Fruit fly (Drosophila melanogaster): Measurements from ENCODE around the gene Atxn7.

Atxn7 gene

DNA sequence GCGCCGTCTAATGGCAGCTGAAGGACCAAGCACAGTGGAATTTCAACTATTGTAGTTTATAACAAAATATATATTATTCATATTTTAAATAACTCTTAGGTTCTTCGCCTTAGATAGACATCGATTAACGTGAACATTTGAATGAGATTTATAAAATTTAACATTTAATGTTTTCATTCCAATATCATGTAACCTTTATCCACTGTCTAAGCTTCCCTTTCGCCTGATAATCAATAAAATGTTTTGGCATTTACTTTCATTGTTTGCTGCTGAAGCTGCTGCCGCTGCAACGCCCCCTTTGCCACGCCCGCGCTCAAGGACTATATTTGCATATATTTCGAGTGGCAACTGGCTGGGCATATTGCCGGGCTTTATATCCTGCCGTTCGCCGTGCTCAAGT lies 19.2 kb downstream of the Atxn7 start (continued):
- TF ChIP-seq ash1 (GFP tag; optimal IDR thresholded peaks at IDR 0.05) (no peak), inv (GFP tag; IDR thresholded peaks at IDR 0.05; ENCODE audit: partially characterized antibody) (no peak), CG10462 (GFP tag; optimal IDR thresholded peaks at IDR 0.05) (no peak), CG5953 (GFP tag; IDR thresholded peaks at IDR 0.05) (no peak), Hr51 (GFP tag; optimal IDR thresholded peaks at IDR 0.05) (peak in 1 of 2 experiments; percentile 6), CG8359 (GFP tag; optimal IDR thresholded peaks at IDR 0.05; ENCODE audit: borderline replicate concordance) (no peak), CG4707 (GFP tag; optimal IDR thresholded peaks at IDR 0.05) (no peak), ase (GFP tag; IDR thresholded peaks at IDR 0.05) (no peak), tup (GFP tag; optimal IDR thresholded peaks at IDR 0.05) (no peak), CG32772 (GFP tag; IDR thresholded peaks at IDR 0.05) (no peak), CG17829 (tag; optimal IDR thresholded peaks at IDR 0.05) (no peak), slp2 (GFP tag; optimal IDR thresholded peaks at IDR 0.05) (no peak), CG8478 (optimal IDR thresholded peaks at IDR 0.05) (no peak), rib (GFP tag; IDR thresholded peaks at IDR 0.05) (no peak), CG15011 (GFP tag; optimal IDR thresholded peaks at IDR 0.05) (no peak), nerfin-2 (GFP tag; IDR thresholded peaks at IDR 0.05; ENCODE audit: partially characterized antibody) (no peak), dimm (GFP tag; IDR thresholded peaks at IDR 0.05) (no peak), caup (GFP tag; optimal IDR thresholded peaks at IDR 0.05; ENCODE audit: severe bottlenecking) (no peak), hth (optimal IDR thresholded peaks at IDR 0.05) (no peak), Trl (optimal IDR thresholded peaks at IDR 0.05) (no peak), Trl (GFP tag; optimal IDR thresholded peaks at IDR 0.05) (no peak), dmrt11E (tag; optimal IDR thresholded peaks at IDR 0.05) (no peak), CG4820 (GFP tag; optimal IDR thresholded peaks at IDR 0.05) (no peak), CG4360 (GFP tag; IDR thresholded peaks at IDR 0.05) (no peak), tgo (GFP tag; IDR thresholded peaks at IDR 0.05) (no peak), CG6791 (GFP tag; IDR thresholded peaks at IDR 0.05; ENCODE audit: partially characterized antibody) (no peak), shn (GFP tag; optimal IDR thresholded peaks at IDR 0.05) (no peak), lab (GFP tag; optimal IDR thresholded peaks at IDR 0.05) (peak; percentile 35), CG1233 (GFP tag; optimal IDR thresholded peaks at IDR 0.05) (no peak), Hr39 (optimal IDR thresholded peaks at IDR 0.05) (no peak), cwo (GFP tag; optimal IDR thresholded peaks at IDR 0.05) (no peak), CG10209 (GFP tag; optimal IDR thresholded peaks at IDR 0.05) (no peak), CG15696 (tag; optimal IDR thresholded peaks at IDR 0.05) (no peak), fd64A (GFP tag; optimal IDR thresholded peaks at IDR 0.05) (no peak), ac (GFP tag; optimal IDR thresholded peaks at IDR 0.05) (no peak), Oli (tag; optimal IDR thresholded peaks at IDR 0.05) (no peak), CG16863 (GFP tag; optimal IDR thresholded peaks at IDR 0.05) (no peak), ttk (GFP tag; IDR thresholded peaks at IDR 0.05) (no peak), fd96Cb (tag; optimal IDR thresholded peaks at IDR 0.05) (no peak), Hmx (GFP tag; optimal IDR thresholded peaks at IDR 0.05) (no peak), CG10274 (GFP tag; optimal IDR thresholded peaks at IDR 0.05) (no peak), Ets65A (GFP tag) (no peak), zfh1 (GFP tag; IDR thresholded peaks at IDR 0.05) (no peak), CG2712 (tag; optimal IDR thresholded peaks at IDR 0.05) (no peak), Poxn (GFP tag; IDR thresholded peaks at IDR 0.05) (no peak), peb (GFP tag; IDR thresholded peaks at IDR 0.05) (no peak), CG15479 (GFP tag; optimal IDR thresholded peaks at IDR 0.05) (no peak), Lpt (GFP tag; optimal IDR thresholded peaks at IDR 0.05) (no peak), TFAM (GFP tag; optimal IDR thresholded peaks at IDR 0.05) (no peak), Sin3A (optimal IDR thresholded peaks at IDR 0.05) (no peak), Camta (GFP tag; optimal IDR thresholded peaks at IDR 0.05) (no peak), GATAe (GFP tag; conservative IDR thresholded peaks at IDR 0.05) (no peak), oc (tag; optimal IDR thresholded peaks at IDR 0.05) (no peak)

Data from whole organism, embryonic.